Fruit fly (Drosophila melanogaster) whole organism, embryonic: ENCODE results near the gene CG33543.
A peak's percentile ranks its signal among the peaks of the same experiment; 100 is the strongest.

Experiments used
- BtbVII ChIP-seq: fragments of 200-800 bp; sonication (Bioruptor generic); optimal IDR thresholded peaks from 3 replicates; lab custom pipeline; 2017; ENCODE audit warnings: missing biosample characterization, mild to moderate bottlenecking, missing genetic modification characterization
- CG11504 ChIP-seq: fragments of 200-800 bp; sonication (Bioruptor generic); optimal IDR thresholded peaks from 3 replicates; lab custom pipeline; 2019; ENCODE audit warnings: missing biosample characterization, mild to moderate bottlenecking, missing genetic modification characterization, moderate library complexity
- CG12659 ChIP-seq: fragments of 200-800 bp; sonication (Bioruptor generic); optimal IDR thresholded peaks from 3 replicates; lab custom pipeline; 2017; ENCODE audit warnings: mild to moderate bottlenecking, missing biosample characterization, missing genetic modification reagents, missing genetic modification characterization
- CG13624 ChIP-seq: fragments of 200-800 bp; sonication (Bioruptor generic); optimal IDR thresholded peaks from 2 replicates; lab custom pipeline; 2016; ENCODE audit warnings: missing biosample characterization, missing genetic modification characterization
- CG14050 ChIP-seq: fragments of 200-800 bp; sonication (Bioruptor generic); IDR thresholded peaks from 3 replicates; pipeline ENCODE4 v1.3.6; 2022; ENCODE audit warnings: missing biosample characterization, missing genetic modification characterization
- CG14667 ChIP-seq: fragments of 200-800 bp; sonication (Bioruptor generic); IDR thresholded peaks from 2 replicates; pipeline ENCODE4 v1.3.6; 2022; ENCODE audit warnings: missing biosample characterization, missing genetic modification characterization
- CG15479 ChIP-seq: fragments of 200-800 bp; sonication (Bioruptor generic); optimal IDR thresholded peaks from 3 replicates; lab custom pipeline; 2019; ENCODE audit warnings: missing biosample characterization, mild to moderate bottlenecking, missing genetic modification characterization, moderate library complexity
- CG15514 ChIP-seq: fragments of 200-800 bp; sonication (Bioruptor generic); optimal IDR thresholded peaks from 3 replicates; lab custom pipeline; 2017; ENCODE audit warnings: missing biosample characterization, missing genetic modification characterization, mild to moderate bottlenecking, moderate library complexity, missing genetic modification reagents
- CG17361 ChIP-seq: fragments of 200-800 bp; sonication (Bioruptor generic); IDR thresholded peaks from 3 replicates; pipeline ENCODE4 v1.3.6; 2022; ENCODE audit warnings: missing biosample characterization, missing genetic modification characterization
- CG17385 ChIP-seq: fragments of 200-800 bp; sonication (Bioruptor generic); optimal IDR thresholded peaks from 3 replicates; lab custom pipeline; 2018; ENCODE audit warnings: missing biosample characterization, mild to moderate bottlenecking, missing genetic modification characterization
- CG17802 ChIP-seq: fragments of 200-800 bp; sonication (Bioruptor generic); optimal IDR thresholded peaks from 2 replicates; lab custom pipeline; 2018; ENCODE audit warnings: missing biosample characterization, mild to moderate bottlenecking, missing genetic modification characterization, moderate library complexity
- CG18011 ChIP-seq: fragments of 200-800 bp; sonication (Bioruptor generic); optimal IDR thresholded peaks from 2 replicates; lab custom pipeline; 2017; ENCODE audit warnings: missing biosample characterization, missing genetic modification characterization, mild to moderate bottlenecking, moderate library complexity, missing genotype
- CG18599 ChIP-seq: fragments of 200-800 bp; sonication (Bioruptor generic); optimal IDR thresholded peaks from 3 replicates; lab custom pipeline; 2017; ENCODE audit warnings: missing biosample characterization, missing genetic modification characterization, mild to moderate bottlenecking, moderate library complexity, missing genetic modification reagents
- CG2875 ChIP-seq: fragments of 200-800 bp; sonication (Bioruptor generic); optimal IDR thresholded peaks from 2 replicates; lab custom pipeline; 2017; ENCODE audit warnings: missing biosample characterization, mild to moderate bottlenecking, missing genetic modification characterization, missing genetic modification reagents
- CG30431 ChIP-seq: fragments of 200-800 bp; sonication (Bioruptor generic); optimal IDR thresholded peaks from 2 replicates; lab custom pipeline; 2017; ENCODE audit warnings: missing biosample characterization, missing genetic modification characterization
- CG31365 ChIP-seq: fragments of 200-800 bp; sonication (Bioruptor generic); optimal IDR thresholded peaks from 2 replicates; lab custom pipeline; 2018; ENCODE audit warnings: missing biosample characterization, mild to moderate bottlenecking, missing genetic modification characterization
- CG33213 ChIP-seq: fragments of 200-800 bp; sonication (Bioruptor generic); optimal IDR thresholded peaks from 3 replicates; lab custom pipeline; 2016; ENCODE audit warnings: missing biosample characterization, missing genetic modification characterization
- CG34376 ChIP-seq: fragments of 200-800 bp; sonication (Bioruptor generic); optimal IDR thresholded peaks from 2 replicates; lab custom pipeline; 2018; ENCODE audit warnings: missing biosample characterization, mild to moderate bottlenecking, missing genetic modification characterization
- CG4360 ChIP-seq: fragments of 200-800 bp; sonication (Bioruptor generic); IDR thresholded peaks from 2 replicates; pipeline ENCODE4 v1.3.6; 2022; ENCODE audit warnings: missing biosample characterization, missing genetic modification characterization
- CG6854 ChIP-seq: fragments of 200-800 bp; sonication (Bioruptor generic); optimal IDR thresholded peaks from 3 replicates; lab custom pipeline; 2017; ENCODE audit warnings: missing biosample characterization, mild to moderate bottlenecking, missing genetic modification characterization
- Dll ChIP-seq: fragments of 200-800 bp; sonication (Bioruptor generic); IDR thresholded peaks from 4 replicates; pipeline ENCODE4 v1.3.6; 2022; ENCODE audit warnings: missing biosample characterization, missing genetic modification characterization; ENCODE audit not compliant: partially characterized antibody
- Dp ChIP-seq: fragments of 200-800 bp; sonication (Bioruptor generic); optimal IDR thresholded peaks from 2 replicates; lab custom pipeline; 2018; ENCODE audit warnings: missing biosample characterization, mild to moderate bottlenecking, missing genetic modification characterization, moderate library complexity
- E2f2 ChIP-seq: fragments of 200-800 bp; sonication (Bioruptor generic); IDR thresholded peaks from 2 replicates; pipeline ENCODE4 v1.3.6; 2022; ENCODE audit warnings: missing biosample characterization, missing genetic modification characterization
- Fer1 ChIP-seq: fragments of 200-800 bp; sonication (Bioruptor generic); optimal IDR thresholded peaks from 2 replicates; lab custom pipeline; 2017; ENCODE audit warnings: missing biosample characterization, mild to moderate bottlenecking, missing genetic modification characterization
- MTF-1 ChIP-seq: fragments of 200-800 bp; sonication (Bioruptor generic); optimal IDR thresholded peaks from 2 replicates; lab custom pipeline; 2018; ENCODE audit warnings: missing biosample characterization, mild to moderate bottlenecking, missing genetic modification characterization, borderline replicate concordance
- Nf-YA ChIP-seq: fragments of 200-800 bp; sonication (Bioruptor generic); IDR thresholded peaks from 2 replicates; pipeline ENCODE4 v1.3.6; 2022; ENCODE audit warnings: missing biosample characterization, missing genetic modification characterization
- Opbp ChIP-seq: fragments of 200-800 bp; sonication (Bioruptor generic); IDR thresholded peaks from 3 replicates; pipeline ENCODE4 v1.3.6; 2022; ENCODE audit warnings: missing biosample characterization, missing genetic modification characterization; ENCODE audit not compliant: partially characterized antibody
- PHDP ChIP-seq: fragments of 200-800 bp; sonication (Bioruptor generic); optimal IDR thresholded peaks from 3 replicates; lab custom pipeline; 2018; ENCODE audit warnings: missing biosample characterization, mild to moderate bottlenecking, missing genetic modification characterization, moderate library complexity
- Pdp1 ChIP-seq, 2 experiments: fragments of 200-800 bp; sonication (Bioruptor generic); optimal IDR thresholded peaks; 3 replicates each; lab custom pipeline; 2016; ENCODE audit warnings: missing biosample characterization in 2 of 2, missing genetic modification characterization in 2 of 2, mild to moderate bottlenecking in 1 of 2, moderate library complexity in 1 of 2
- Sox102F ChIP-seq: fragments of 200-800 bp; sonication (Bioruptor generic); optimal IDR thresholded peaks from 2 replicates; lab custom pipeline; 2018; ENCODE audit warnings: missing biosample characterization, mild to moderate bottlenecking, missing genetic modification characterization, moderate library complexity
- Xrp1 ChIP-seq: fragments of 200-800 bp; sonication (Bioruptor generic); IDR thresholded peaks from 2 replicates; pipeline ENCODE4 v1.3.6; 2022; ENCODE audit warnings: missing biosample characterization, missing genetic modification characterization
- ac ChIP-seq: fragments of 200-800 bp; sonication (Bioruptor generic); optimal IDR thresholded peaks from 3 replicates; lab custom pipeline; 2017; ENCODE audit warnings: missing biosample characterization, mild to moderate bottlenecking, missing genetic modification characterization
- al ChIP-seq: fragments of 200-800 bp; sonication (Bioruptor generic); IDR thresholded peaks from 2 replicates; pipeline ENCODE4 v1.3.6; 2022; ENCODE audit warnings: missing biosample characterization, missing genetic modification characterization
- ap ChIP-seq: fragments of 200-800 bp; sonication (Bioruptor generic); IDR thresholded peaks from 2 replicates; pipeline ENCODE4 v1.3.6; 2022; ENCODE audit warnings: missing biosample characterization, missing genetic modification characterization
- cg ChIP-seq: fragments of 200-800 bp; sonication (Bioruptor generic); optimal IDR thresholded peaks from 3 replicates; lab custom pipeline; 2019; ENCODE audit warnings: missing biosample characterization, mild to moderate bottlenecking, missing genetic modification characterization, moderate library complexity
- corto ChIP-seq: fragments of 200-800 bp; sonication (Bioruptor generic); optimal IDR thresholded peaks from 2 replicates; lab custom pipeline; 2016; ENCODE audit warnings: missing biosample characterization, mild to moderate bottlenecking, missing genetic modification characterization, moderate library complexity
- dm ChIP-seq: fragments of 200-800 bp; sonication (Bioruptor generic); optimal IDR thresholded peaks from 3 replicates; lab custom pipeline; 2016; ENCODE audit warnings: missing biosample characterization, missing genetic modification characterization
- ewg ChIP-seq: fragments of 200-800 bp; sonication (Bioruptor generic); optimal IDR thresholded peaks from 3 replicates; lab custom pipeline; 2017; ENCODE audit warnings: mild to moderate bottlenecking, missing biosample characterization, missing genetic modification reagents, missing genetic modification characterization
- gce ChIP-seq: fragments of 200-800 bp; sonication (Bioruptor generic); IDR thresholded peaks from 3 replicates; pipeline ENCODE4 v1.3.6; 2022; ENCODE audit warnings: missing biosample characterization, missing genetic modification characterization
- lilli ChIP-seq: fragments of 200-800 bp; sonication (Bioruptor generic); optimal IDR thresholded peaks from 3 replicates; lab custom pipeline; 2016; ENCODE audit warnings: missing biosample characterization, missing genetic modification characterization
- mld ChIP-seq: fragments of 200-800 bp; sonication (Bioruptor generic); IDR thresholded peaks from 3 replicates; pipeline ENCODE4 v1.3.6; 2022; ENCODE audit warnings: missing biosample characterization, missing genetic modification characterization; ENCODE audit not compliant: partially characterized antibody
- nerfin-1 ChIP-seq: fragments of 200-800 bp; sonication (Bioruptor generic); optimal IDR thresholded peaks from 3 replicates; lab custom pipeline; 2019; ENCODE audit warnings: missing biosample characterization, mild to moderate bottlenecking, missing genetic modification characterization, moderate library complexity
- nom ChIP-seq: fragments of 200-800 bp; sonication (Bioruptor generic); optimal IDR thresholded peaks from 2 replicates; lab custom pipeline; 2017; ENCODE audit warnings: missing biosample characterization, missing genetic modification characterization, mild to moderate bottlenecking, moderate library complexity, missing genetic modification reagents
- psq ChIP-seq: fragments of 200-800 bp; sonication (Bioruptor generic); optimal IDR thresholded peaks from 2 replicates; lab custom pipeline; 2017; ENCODE audit warnings: missing biosample characterization, missing genetic modification characterization
- so ChIP-seq: fragments of 200-800 bp; sonication (Bioruptor generic); IDR thresholded peaks from 3 replicates; pipeline ENCODE4 v1.3.6; 2022; ENCODE audit warnings: missing biosample characterization, missing genetic modification characterization
- ssp ChIP-seq: fragments of 200-800 bp; sonication (Bioruptor generic); IDR thresholded peaks from 2 replicates; pipeline ENCODE4 v1.3.6; 2022; ENCODE audit warnings: missing biosample characterization, missing genetic modification characterization
- tin ChIP-seq: fragments of 200-800 bp; sonication (Bioruptor generic); optimal IDR thresholded peaks from 3 replicates; lab custom pipeline; 2016; ENCODE audit warnings: missing biosample characterization, missing genetic modification characterization
- trh ChIP-seq: fragments of 200-800 bp; sonication (Bioruptor generic); optimal IDR thresholded peaks from 2 replicates; lab custom pipeline; 2016; ENCODE audit warnings: missing biosample characterization, missing genetic modification characterization
- zfh1 ChIP-seq: fragments of 200-800 bp; sonication (Bioruptor generic); IDR thresholded peaks from 3 replicates; pipeline ENCODE4 v1.3.6; 2022; ENCODE audit warnings: missing biosample characterization, missing genetic modification characterization
- zfh2 ChIP-seq: fragments of 200-800 bp; sonication (Bioruptor generic); optimal IDR thresholded peaks from 2 replicates; lab custom pipeline; 2016; ENCODE audit warnings: missing biosample characterization, missing genetic modification characterization

CG33543 gene

DNA sequence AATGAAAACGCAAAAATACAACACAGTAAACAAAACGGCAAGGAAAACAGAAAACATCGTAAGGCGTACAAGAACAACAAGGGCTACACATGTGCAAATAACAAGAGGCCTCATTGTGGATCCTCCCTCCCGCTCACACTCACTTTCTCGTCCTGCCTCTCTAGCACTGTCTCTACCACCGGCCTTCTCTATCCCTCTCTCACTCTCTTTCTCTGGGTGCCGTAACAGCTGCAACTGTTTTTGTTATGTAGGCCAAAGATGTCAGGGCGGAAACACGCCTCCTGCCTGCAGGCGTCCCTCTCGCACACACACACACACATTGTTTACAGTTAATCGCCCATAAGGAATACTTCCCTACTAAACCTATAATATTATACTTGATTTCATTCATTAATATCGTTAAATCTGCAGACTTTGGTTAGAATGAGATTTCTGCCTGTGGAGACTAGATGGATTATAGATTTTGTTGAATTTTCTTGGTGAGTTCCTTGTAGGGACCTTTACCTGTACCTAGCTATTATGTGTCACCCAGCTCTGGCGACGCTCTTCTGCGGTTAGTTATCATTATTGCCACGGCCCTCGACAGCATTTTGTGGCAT lies 7.8 kb upstream of the CG33543 start (continued):
- no peak for TF ChIP-seq CG14667
- no peak for TF ChIP-seq dm
- no peak for TF ChIP-seq trh
- no peak for TF ChIP-seq Sox102F (GFP tag; lab: Kevin White, UChicago)
- no peak for TF ChIP-seq CG2875 (GFP tag; lab: Kevin White, UChicago)
- no peak for TF ChIP-seq tin
- TF ChIP-seq CG17385 = no peak
- no peak for TF ChIP-seq Opbp (GFP tag; lab: Robert Waterston, UW)
- no peak for TF ChIP-seq gce
- TF ChIP-seq Xrp1 (GFP tag; lab: Robert Waterston, UW) = no peak
- TF ChIP-seq ap (GFP tag; lab: Robert Waterston, UW) = no peak
- TF ChIP-seq CG31365 (tag; lab: Kevin White, UChicago) = no peak
- no peak for TF ChIP-seq corto (GFP tag; lab: Kevin White, UChicago)
- TF ChIP-seq Dll = no peak
- no peak for TF ChIP-seq CG33213 (GFP tag; lab: Kevin White, UChicago)
- TF ChIP-seq al (GFP tag; lab: Robert Waterston, UW) = no peak
- TF ChIP-seq psq (GFP tag; lab: Kevin White, UChicago) = no peak
- TF ChIP-seq nom (GFP tag; lab: Kevin White, UChicago) = no peak
- peak; percentile 6 for TF ChIP-seq CG18599 (GFP tag; lab: Kevin White, UChicago)
- no peak for TF ChIP-seq mld (GFP tag; lab: Robert Waterston, UW)
- TF ChIP-seq BtbVII = no peak
- no peak for TF ChIP-seq CG14050
- TF ChIP-seq ssp (GFP tag; lab: Robert Waterston, UW) = no peak
- no peak for TF ChIP-seq CG34376 (GFP tag; lab: Kevin White, UChicago)
- no peak for TF ChIP-seq E2f2
- TF ChIP-seq lilli (GFP tag; lab: Kevin White, UChicago) = no peak
- no peak for TF ChIP-seq Dp (GFP tag; lab: Kevin White, UChicago)
- TF ChIP-seq Nf-YA (GFP tag; lab: Robert Waterston, UW) = no peak
- TF ChIP-seq CG13624 (GFP tag; lab: Kevin White, UChicago) = no peak
- TF ChIP-seq CG6854 (GFP tag; lab: Kevin White, UChicago) = no peak
- no peak for TF ChIP-seq PHDP (tag; lab: Kevin White, UChicago)
- TF ChIP-seq CG18011 (GFP tag; lab: Kevin White, UChicago) = no peak
- no peak for TF ChIP-seq CG17361 (GFP tag; lab: Robert Waterston, UW)
- TF ChIP-seq CG15514 (GFP tag; lab: Kevin White, UChicago) = peak; percentile 4
- no peak for TF ChIP-seq CG30431 (GFP tag; lab: Kevin White, UChicago)
- TF ChIP-seq nerfin-1 (tag; lab: Kevin White, UChicago) = no peak
- peak; percentile 18; the same call in 1 of the 3 replicates for TF ChIP-seq zfh1
- TF ChIP-seq Pdp1 (GFP tag; optimal IDR thresholded peaks at IDR 0.05; lab: Kevin White, UChicago) = peak in 1 of 2 experiments; percentile 12
- TF ChIP-seq CG17802 (tag; lab: Kevin White, UChicago) = no peak
- no peak for TF ChIP-seq MTF-1 (GFP tag; lab: Kevin White, UChicago)
- no peak for TF ChIP-seq so (GFP tag; lab: Robert Waterston, UW)
- TF ChIP-seq Fer1 = peak; percentile 30
- peak; percentile 83 for TF ChIP-seq CG4360 (GFP tag; lab: Robert Waterston, UW)
- TF ChIP-seq CG15479 = peak; percentile 21
- TF ChIP-seq CG11504 (tag; lab: Kevin White, UChicago) = no peak
- no peak for TF ChIP-seq zfh2 (GFP tag; lab: Kevin White, UChicago)
- TF ChIP-seq CG12659 = no peak
- TF ChIP-seq ewg (GFP tag; lab: Kevin White, UChicago) = no peak
- peak; percentile 16 for TF ChIP-seq cg (GFP tag; lab: Kevin White, UChicago)
- TF ChIP-seq ac (GFP tag; lab: Kevin White, UChicago) = peak; percentile 31
